Fruit fly (Drosophila melanogaster): ENCODE measurements around the gene Ir7c.

Gene Ir7c

DNA sequence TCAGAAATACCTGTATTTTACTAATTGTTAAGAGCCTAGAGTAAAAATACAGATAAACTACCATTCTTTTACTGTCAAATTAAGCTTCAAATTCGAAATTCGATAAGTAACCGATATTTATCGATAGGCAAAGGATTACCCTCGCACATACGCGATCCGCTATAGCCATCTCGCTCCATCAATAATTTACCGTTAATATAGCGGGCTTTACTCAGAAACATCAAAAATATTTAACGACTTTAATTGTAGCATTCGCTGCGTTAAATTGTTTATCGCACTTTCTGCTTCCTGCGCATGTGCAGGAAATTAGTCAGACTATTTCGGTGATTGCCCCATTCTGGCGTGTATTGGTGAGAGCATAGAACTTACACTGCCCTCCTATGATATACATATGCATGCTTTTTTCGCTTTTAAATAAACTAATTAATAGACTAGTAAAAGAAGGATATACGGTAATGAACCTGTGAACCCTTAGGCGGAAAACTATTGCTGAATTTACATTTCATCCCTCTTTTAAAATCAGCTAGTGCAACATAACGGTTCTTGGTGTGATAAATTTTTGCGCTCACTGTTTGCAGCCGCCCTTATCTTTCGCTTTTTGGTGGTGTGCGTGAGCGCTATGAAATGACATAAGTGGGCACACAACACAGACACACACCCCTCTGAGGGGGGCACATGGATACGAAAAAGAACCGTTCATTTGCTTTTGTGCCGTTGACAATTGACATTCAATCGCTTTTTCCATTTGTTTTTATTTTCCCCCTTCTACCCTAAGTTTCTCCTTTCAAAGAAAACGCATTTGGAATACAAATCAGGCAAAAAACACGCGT is 34.3 kb downstream of the Ir7c start, which contains the start of the genes dpr14 and spidey (continued):
- TF ChIP-seq Pdp1 (GFP tag; optimal IDR thresholded peaks at IDR 0.05) (peak; percentile 88 to 98), TFAM (GFP tag; optimal IDR thresholded peaks at IDR 0.05) (peak; percentile 50), CG10565 (GFP tag; optimal IDR thresholded peaks at IDR 0.05) (peak; percentile 31), CG33213 (GFP tag; optimal IDR thresholded peaks at IDR 0.05) (peak; percentile 80), gem (tag; optimal IDR thresholded peaks at IDR 0.05) (peak; percentile 94), CrebB (tag; optimal IDR thresholded peaks at IDR 0.05) (peak; percentile 87), D (optimal IDR thresholded peaks at IDR 0.05) (no peak), D (GFP tag; optimal IDR thresholded peaks at IDR 0.05) (peak; percentile 86), knrl (GFP tag; IDR thresholded peaks at IDR 0.05; ENCODE audit: partially characterized antibody) (no peak), CG4820 (GFP tag; optimal IDR thresholded peaks at IDR 0.05) (peak; percentile 81), CG15269 (tag; optimal IDR thresholded peaks at IDR 0.05) (peak; percentile 94), so (GFP tag; IDR thresholded peaks at IDR 0.05) (peak; percentile 89), CG9437 (GFP tag; optimal IDR thresholded peaks at IDR 0.05) (peak; percentile 76), CG8944 (GFP tag; optimal IDR thresholded peaks at IDR 0.05) (peak; percentile 83), Dbx (GFP tag; IDR thresholded peaks at IDR 0.05) (peak; percentile 90), Poxn (GFP tag; IDR thresholded peaks at IDR 0.05) (peak; percentile 75), CG10366 (GFP tag; IDR thresholded peaks at IDR 0.05) (peak; percentile 89), Mad (GFP tag; optimal IDR thresholded peaks at IDR 0.05) (peak; percentile 61), Dll (GFP tag; IDR thresholded peaks at IDR 0.05; ENCODE audit: partially characterized antibody) (peak; percentile 49; the same call in 3 of the 4 replicates), unpg (GFP tag; optimal IDR thresholded peaks at IDR 0.05) (peak; percentile 92), Asciz (GFP tag; optimal IDR thresholded peaks at IDR 0.05) (peak; percentile 77), CG34422 (GFP tag; IDR thresholded peaks at IDR 0.05) (peak; percentile 91), CG2678 (tag; optimal IDR thresholded peaks at IDR 0.05) (peak; percentile 96), Stat92E (GFP tag; optimal IDR thresholded peaks at IDR 0.05) (no peak), ken (GFP tag; IDR thresholded peaks at IDR 0.05) (peak; percentile 87), Mes4 (GFP tag; optimal IDR thresholded peaks at IDR 0.05) (peak; percentile 79), HLH3B (GFP tag; IDR thresholded peaks at IDR 0.05) (peak; percentile 89), sima (GFP tag; optimal IDR thresholded peaks at IDR 0.05) (peak; percentile 47), CG7963 (GFP tag; IDR thresholded peaks at IDR 0.05; ENCODE audit: partially characterized antibody) (0 out of 3 replicates have a peak, but pooled peaks have one; percentile 8), CG8359 (GFP tag; optimal IDR thresholded peaks at IDR 0.05; ENCODE audit: borderline replicate concordance) (peak; percentile 63), C15 (GFP tag; IDR thresholded peaks at IDR 0.05) (peak; percentile 71; the same call in 1 of the 3 replicates), wor (GFP tag; IDR thresholded peaks at IDR 0.05) (peak; percentile 79), nmo (GFP tag; optimal IDR thresholded peaks at IDR 0.05) (peak; percentile 93), CG10267 (tag; optimal IDR thresholded peaks at IDR 0.05) (peak; percentile 81), CG3995 (GFP tag; optimal IDR thresholded peaks at IDR 0.05) (peak; percentile 55), h (optimal IDR thresholded peaks at IDR 0.05) (no peak), exex (tag; optimal IDR thresholded peaks at IDR 0.05) (peak; percentile 80), CG14710 (tag; optimal IDR thresholded peaks at IDR 0.05) (peak; percentile 83), Bgb (GFP tag; IDR thresholded peaks at IDR 0.05; ENCODE audit: partially characterized antibody) (peak; percentile 28; the same call in 1 of the 2 replicates), HLH4C (GFP tag; IDR thresholded peaks at IDR 0.05; ENCODE audit: partially characterized antibody) (peak; percentile 62; the same call in 2 of the 3 replicates), ci (GFP tag; IDR thresholded peaks at IDR 0.05) (peak; percentile 94), zfh2 (GFP tag; optimal IDR thresholded peaks at IDR 0.05) (peak; percentile 82), CG6791 (GFP tag; IDR thresholded peaks at IDR 0.05; ENCODE audit: partially characterized antibody) (peak; percentile 52; the same call in 2 of the 3 replicates), CG3726 (GFP tag; IDR thresholded peaks at IDR 0.05) (peak; percentile 72; the same call in 2 of the 3 replicates), dan (GFP tag; IDR thresholded peaks at IDR 0.05) (peak; percentile 41; the same call in 1 of the 2 replicates), CG11093 (GFP tag; IDR thresholded peaks at IDR 0.05) (peak; percentile 89), Taf1 (GFP tag; IDR thresholded peaks at IDR 0.05) (peak; percentile 89), gfzf (GFP tag; optimal IDR thresholded peaks at IDR 0.05) (peak; percentile 11)

All from whole organism, embryonic.